In the genomic region with DNA sequence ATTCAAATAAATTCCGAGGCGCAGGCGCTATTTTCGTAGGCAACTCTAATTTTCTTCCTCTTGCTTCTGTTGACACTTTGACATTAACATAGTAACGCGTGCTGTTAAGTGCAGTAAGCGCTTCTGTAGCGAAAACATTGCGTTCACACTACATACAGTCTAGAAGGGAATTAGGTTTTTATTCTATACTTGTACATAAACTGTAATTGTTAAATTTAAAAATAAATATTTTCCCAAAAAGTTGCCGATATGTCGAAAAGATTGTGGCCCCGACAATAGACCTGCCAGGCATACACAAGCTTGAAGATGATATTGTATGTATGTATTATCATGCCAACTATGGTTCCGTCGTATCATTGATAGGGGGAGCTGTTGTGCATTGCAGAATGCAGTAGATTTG, we compare ENCODE assay signal across 6 fruit fly cellular contexts.
TF ChIP-seq lines count a peak whose summit lies in the region.

A gene (minus strand): TSS at position 67 of the 400 bp plus-strand sequence.

- TF ChIP-seq CTCF in S2 (optimal IDR thresholded peaks at IDR 0.05; lab: Kevin White, UChicago): peak; percentile 84 to 87
- TF ChIP-seq CTCF in whole organism, embryonic (GFP tag; optimal IDR thresholded peaks at IDR 0.05; lab: Kevin White, UChicago): peak; percentile 94

TF ChIP-seq in whole organism, adult, 20 proteins besides CTCF, POLR2A, EP300 and RAD21 (continues in another document):
- peak; percentile 11 for TF ChIP-seq CG12768 (GFP tag; optimal IDR thresholded peaks at IDR 0.05; lab: Kevin White, UChicago)
- TF ChIP-seq cic (GFP tag; optimal IDR thresholded peaks at IDR 0.05; lab: Kevin White, UChicago): peak; percentile 25
- TF ChIP-seq CG7045 (GFP tag; optimal IDR thresholded peaks at IDR 0.05; lab: Kevin White, UChicago): peak; percentile 44
- TF ChIP-seq Hr96 (GFP tag; optimal IDR thresholded peaks at IDR 0.05; lab: Kevin White, UChicago): no peak
- TF ChIP-seq Crg-1 (GFP tag; optimal IDR thresholded peaks at IDR 0.05; lab: Kevin White, UChicago): no peak
- peak; percentile 60 for TF ChIP-seq CG7101 (tag; optimal IDR thresholded peaks at IDR 0.05; lab: Kevin White, UChicago)
- peak; percentile 45 for TF ChIP-seq CG1620 (GFP tag; optimal IDR thresholded peaks at IDR 0.05; lab: Kevin White, UChicago)
- peak; percentile 52 for TF ChIP-seq CG33017 (tag; optimal IDR thresholded peaks at IDR 0.05; lab: Kevin White, UChicago)
- TF ChIP-seq CG14711 (tag; optimal IDR thresholded peaks at IDR 0.05; lab: Kevin White, UChicago): peak; percentile 99
- peak; percentile 59 for TF ChIP-seq Mnt (GFP tag; optimal IDR thresholded peaks at IDR 0.05; lab: Kevin White, UChicago)
- TF ChIP-seq Clk (GFP tag; optimal IDR thresholded peaks at IDR 0.05; lab: Kevin White, UChicago): no peak
- peak; percentile 32 for TF ChIP-seq pad (GFP tag; optimal IDR thresholded peaks at IDR 0.05; lab: Kevin White, UChicago)
- no peak for TF ChIP-seq CG5204 (GFP tag; optimal IDR thresholded peaks at IDR 0.05; lab: Kevin White, UChicago)
- TF ChIP-seq ovo (GFP tag; optimal IDR thresholded peaks at IDR 0.05; lab: Kevin White, UChicago): no peak
- TF ChIP-seq cnc (optimal IDR thresholded peaks at IDR 0.05; lab: Kevin White, UChicago): no peak
- TF ChIP-seq toe (GFP tag; optimal IDR thresholded peaks at IDR 0.05; lab: Kevin White, UChicago): no peak
- no peak for TF ChIP-seq kay (GFP tag; lab: Kevin White, UChicago; ENCODE audit: borderline replicate concordance)

TF ChIP-seq in whole organism, embryonic, 481 proteins besides CTCF, POLR2A, EP300 and RAD21 (continues in another document):
- peak; percentile 32 for TF ChIP-seq Atf-2 (GFP tag; optimal IDR thresholded peaks at IDR 0.05; lab: Kevin White, UChicago)
- TF ChIP-seq CG6175 (GFP tag; IDR thresholded peaks at IDR 0.05; lab: Robert Waterston, UW): no peak
- peak; percentile 65 for TF ChIP-seq dmrt11E (tag; optimal IDR thresholded peaks at IDR 0.05; lab: Kevin White, UChicago)
- TF ChIP-seq CG13775 (GFP tag; optimal IDR thresholded peaks at IDR 0.05; lab: Kevin White, UChicago): peak; percentile 61
- no peak for TF ChIP-seq Sox100B (GFP tag; optimal IDR thresholded peaks at IDR 0.05; lab: Kevin White, UChicago)
- peak; percentile 48 for TF ChIP-seq kni (GFP tag; optimal IDR thresholded peaks at IDR 0.05; lab: Kevin White, UChicago)
- TF ChIP-seq CG32532 (GFP tag; IDR thresholded peaks at IDR 0.05; lab: Robert Waterston, UW): peak; percentile 76
- TF ChIP-seq knrl (GFP tag; IDR thresholded peaks at IDR 0.05; lab: Robert Waterston, UW; ENCODE audit: partially characterized antibody): peak; percentile 21; the same call in 1 of the 3 replicates
- no peak for TF ChIP-seq CG7271 (tag; optimal IDR thresholded peaks at IDR 0.05; lab: Kevin White, UChicago)
- TF ChIP-seq kah (GFP tag; optimal IDR thresholded peaks at IDR 0.05; lab: Kevin White, UChicago): no peak
- TF ChIP-seq CG13624 (GFP tag; optimal IDR thresholded peaks at IDR 0.05; lab: Kevin White, UChicago): peak; percentile 49
- TF ChIP-seq sc (optimal IDR thresholded peaks at IDR 0.05; lab: Kevin White, UChicago): no peak
- no peak for TF ChIP-seq sc (GFP tag; optimal IDR thresholded peaks at IDR 0.05; lab: Kevin White, UChicago)
- peak; percentile 17 for TF ChIP-seq CG10654 (GFP tag; optimal IDR thresholded peaks at IDR 0.05; lab: Kevin White, UChicago)
- TF ChIP-seq zen2 (GFP tag; IDR thresholded peaks at IDR 0.05; lab: Robert Waterston, UW; ENCODE audit: partially characterized antibody): no peak
- no peak for TF ChIP-seq gsb (GFP tag; IDR thresholded peaks at IDR 0.05; lab: Robert Waterston, UW)
- TF ChIP-seq CG31388 (GFP tag; optimal IDR thresholded peaks at IDR 0.05; lab: Kevin White, UChicago): no peak

TF ChIP-seq in whole organism, prepupa, 60 proteins besides CTCF, POLR2A, EP300 and RAD21 (continues in another document):
- TF ChIP-seq CG11294 (GFP tag; IDR thresholded peaks at IDR 0.05; lab: Robert Waterston, UW) (peak; percentile 16; the same call in 1 of the 2 replicates), dac (GFP tag; optimal IDR thresholded peaks at IDR 0.05; lab: Kevin White, UChicago) (peak; percentile 26), Sox102F (GFP tag; optimal IDR thresholded peaks at IDR 0.05; lab: Kevin White, UChicago) (no peak), fd85E (GFP tag; optimal IDR thresholded peaks at IDR 0.05; lab: Kevin White, UChicago) (no peak), CG16779 (tag; optimal IDR thresholded peaks at IDR 0.05; lab: Kevin White, UChicago) (no peak), Gug (GFP tag; IDR thresholded peaks at IDR 0.05; lab: Robert Waterston, UW) (peak; percentile 54; the same call in 1 of the 2 replicates), OdsH (GFP tag; optimal IDR thresholded peaks at IDR 0.05; lab: Kevin White, UChicago) (no peak), Blimp-1 (GFP tag; optimal IDR thresholded peaks at IDR 0.05; lab: Kevin White, UChicago) (no peak), achi (GFP tag; optimal IDR thresholded peaks at IDR 0.05; lab: Kevin White, UChicago) (no peak), CG6276 (GFP tag; optimal IDR thresholded peaks at IDR 0.05; lab: Kevin White, UChicago) (no peak), CG10631 (GFP tag; optimal IDR thresholded peaks at IDR 0.05; lab: Kevin White, UChicago) (no peak), Lpt (GFP tag; optimal IDR thresholded peaks at IDR 0.05; lab: Kevin White, UChicago) (peak; percentile 37), Sox14 (GFP tag; optimal IDR thresholded peaks at IDR 0.05; lab: Kevin White, UChicago) (peak; percentile 64), fkh (GFP tag; optimal IDR thresholded peaks at IDR 0.05; lab: Kevin White, UChicago) (peak; percentile 86), CG7368 (GFP tag; optimal IDR thresholded peaks at IDR 0.05; lab: Kevin White, UChicago) (no peak), CG3032 (tag; optimal IDR thresholded peaks at IDR 0.05; lab: Kevin White, UChicago) (peak; percentile 63), CG31627 (GFP tag; optimal IDR thresholded peaks at IDR 0.05; lab: Kevin White, UChicago) (peak; percentile 67), CG1621 (tag; optimal IDR thresholded peaks at IDR 0.05; lab: Kevin White, UChicago) (peak; percentile 33)

TF ChIP-seq in whole organism, pupa, 21 proteins besides CTCF, POLR2A, EP300 and RAD21 (continues in another document):
- peak; percentile 66 for TF ChIP-seq CG8159 (tag; optimal IDR thresholded peaks at IDR 0.05; lab: Kevin White, UChicago)
- no peak for TF ChIP-seq EcR (GFP tag; optimal IDR thresholded peaks at IDR 0.05; lab: Kevin White, UChicago)
- no peak for TF ChIP-seq rn (GFP tag; IDR thresholded peaks at IDR 0.05; lab: Robert Waterston, UW)
- TF ChIP-seq CG4496 (GFP tag; IDR thresholded peaks at IDR 0.05; lab: Robert Waterston, UW): peak; percentile 58; the same call in 1 of the 3 replicates
- TF ChIP-seq Pif1A (GFP tag; optimal IDR thresholded peaks at IDR 0.05; lab: Kevin White, UChicago): no peak
- no peak for TF ChIP-seq CG12605 (GFP tag; IDR thresholded peaks at IDR 0.05; lab: Robert Waterston, UW)
- peak; percentile 55 for TF ChIP-seq CG17806 (tag; optimal IDR thresholded peaks at IDR 0.05; lab: Kevin White, UChicago)
- no peak for TF ChIP-seq CG14655 (GFP tag; optimal IDR thresholded peaks at IDR 0.05; lab: Kevin White, UChicago)
- no peak for TF ChIP-seq CG10348 (GFP tag; IDR thresholded peaks at IDR 0.05; lab: Robert Waterston, UW)
- no peak for TF ChIP-seq Pif1B (GFP tag; optimal IDR thresholded peaks at IDR 0.05; lab: Kevin White, UChicago)
- no peak for TF ChIP-seq gl (tag; optimal IDR thresholded peaks at IDR 0.05; lab: Kevin White, UChicago)
- TF ChIP-seq D1 (tag; optimal IDR thresholded peaks at IDR 0.05; lab: Kevin White, UChicago): no peak
- TF ChIP-seq Ets98B (GFP tag; IDR thresholded peaks at IDR 0.05; lab: Robert Waterston, UW): peak; percentile 69
- peak; percentile 39 for TF ChIP-seq CG9948 (tag; optimal IDR thresholded peaks at IDR 0.05; lab: Kevin White, UChicago)
- peak; percentile 73 for TF ChIP-seq fd96Ca (GFP tag; IDR thresholded peaks at IDR 0.05; lab: Robert Waterston, UW)
- peak; percentile 62; the same call in 1 of the 2 replicates for TF ChIP-seq CG32121 (GFP tag; IDR thresholded peaks at IDR 0.05; lab: Robert Waterston, UW)
- TF ChIP-seq Snoo (tag; optimal IDR thresholded peaks at IDR 0.05; lab: Kevin White, UChicago): peak; percentile 40
- no peak for TF ChIP-seq CG13204 (GFP tag; optimal IDR thresholded peaks at IDR 0.05; lab: Kevin White, UChicago)
- TF ChIP-seq CG15710 (tag; optimal IDR thresholded peaks at IDR 0.05; lab: Kevin White, UChicago): peak; percentile 54
- TF ChIP-seq CG8301 (tag; optimal IDR thresholded peaks at IDR 0.05; lab: Kevin White, UChicago): no peak

TF ChIP-seq in whole organism, wandering third instar larva, 38 proteins besides CTCF, POLR2A, EP300 and RAD21 (continues in another document):
- TF ChIP-seq dl (GFP tag; optimal IDR thresholded peaks at IDR 0.05; lab: Kevin White, UChicago; ENCODE audit: insufficient read depth in 1 of 2, partially characterized antibody in 2 of 2) (no peak), jim (GFP tag; optimal IDR thresholded peaks at IDR 0.05; lab: Kevin White, UChicago) (no peak), woc (GFP tag; optimal IDR thresholded peaks at IDR 0.05; lab: Kevin White, UChicago) (peak; percentile 42), Hr83 (GFP tag; optimal IDR thresholded peaks at IDR 0.05; lab: Kevin White, UChicago; ENCODE audit: poor library complexity, severe bottlenecking) (no peak), Vsx2 (GFP tag; optimal IDR thresholded peaks at IDR 0.05; lab: Kevin White, UChicago; ENCODE audit: partially characterized antibody) (no peak), dmrt93B (GFP tag; optimal IDR thresholded peaks at IDR 0.05; lab: Kevin White, UChicago) (no peak), CrebA (GFP tag; optimal IDR thresholded peaks at IDR 0.05; lab: Kevin White, UChicago; ENCODE audit: borderline replicate concordance) (no peak), Hr78 (GFP tag; optimal IDR thresholded peaks at IDR 0.05; lab: Kevin White, UChicago) (peak; percentile 55), Hnf4 (GFP tag; optimal IDR thresholded peaks at IDR 0.05; lab: Kevin White, UChicago) (no peak), psq (GFP tag; optimal IDR thresholded peaks at IDR 0.05; lab: Kevin White, UChicago) (peak; percentile 48), tai (GFP tag; optimal IDR thresholded peaks at IDR 0.05; lab: Kevin White, UChicago) (no peak), Dfd (GFP tag; optimal IDR thresholded peaks at IDR 0.05; lab: Kevin White, UChicago) (no peak), Rel (GFP tag; optimal IDR thresholded peaks at IDR 0.05; lab: Kevin White, UChicago) (no peak), Rel (tag; optimal IDR thresholded peaks at IDR 0.05; lab: Kevin White, UChicago) (peak; percentile 45), h (GFP tag; optimal IDR thresholded peaks at IDR 0.05; lab: Kevin White, UChicago) (peak; percentile 56), OdsH (GFP tag; optimal IDR thresholded peaks at IDR 0.05; lab: Kevin White, UChicago) (peak; percentile 23), Jra (GFP tag; optimal IDR thresholded peaks at IDR 0.05; lab: Kevin White, UChicago) (no peak), Sp1 (GFP tag; optimal IDR thresholded peaks at IDR 0.05; lab: Kevin White, UChicago) (peak; percentile 54), foxo (GFP tag; optimal IDR thresholded peaks at IDR 0.05; lab: Kevin White, UChicago) (peak in 1 of 2 experiments; percentile 62), sage (GFP tag; optimal IDR thresholded peaks at IDR 0.05; lab: Kevin White, UChicago) (no peak), CG32264 (GFP tag; optimal IDR thresholded peaks at IDR 0.05; lab: Kevin White, UChicago) (peak; percentile 17)
